Fruit fly (Drosophila melanogaster): ENCODE results near the gene RhoGEF64C.

- no peak for TF ChIP-seq CG8478 (optimal IDR thresholded peaks at IDR 0.05)
- TF ChIP-seq usp (GFP tag; optimal IDR thresholded peaks at IDR 0.05), result no peak
- no peak for TF ChIP-seq pan (optimal IDR thresholded peaks at IDR 0.05)
- no peak for TF ChIP-seq psq (optimal IDR thresholded peaks at IDR 0.05)
- TF ChIP-seq EcR (GFP tag; optimal IDR thresholded peaks at IDR 0.05), result no peak
These were observed 13.5 kb upstream of the RhoGEF64C start for dm6 chr3L:4679063-4679462.
